Fruit fly (Drosophila melanogaster) S2 (cell line): ENCODE data around the gene CG16989.

Experiments used
- CG8478 ChIP-seq: fragments of >200 bp; optimal IDR thresholded peaks from 2 replicates; lab custom pipeline; 2018
- CTCF ChIP-seq, 2 experiments: fragments of >200 bp; optimal IDR thresholded peaks; 2 replicates each; lab custom pipeline; 2018

DNA sequence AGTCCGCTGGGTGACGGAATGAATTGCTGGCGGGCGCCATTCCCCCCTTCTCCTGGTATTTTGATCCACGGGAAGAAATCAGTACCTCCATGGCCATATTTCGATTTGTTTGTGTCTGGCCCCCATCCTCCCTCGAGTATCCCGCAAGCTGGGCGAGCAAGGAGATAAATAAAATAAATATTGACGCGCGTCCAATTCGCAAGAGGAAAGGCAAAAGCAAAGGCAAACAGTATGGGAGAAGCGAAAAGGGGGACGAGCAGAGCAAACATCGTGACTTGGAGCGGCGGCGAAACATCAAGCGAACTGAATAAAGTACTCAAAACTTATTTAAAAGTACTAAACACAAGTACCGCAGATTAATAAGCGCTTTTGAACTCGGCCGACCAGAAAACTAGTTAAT, 25.0 kb upstream of the CG16989 start:
- no peak for TF ChIP-seq CG8478 (lab: Kevin White, UChicago)
- no peak for TF ChIP-seq CTCF (optimal IDR thresholded peaks at IDR 0.05; lab: Kevin White, UChicago)
